1 fruit fly cellular context compared by ENCODE assay signal in the genomic region with DNA sequence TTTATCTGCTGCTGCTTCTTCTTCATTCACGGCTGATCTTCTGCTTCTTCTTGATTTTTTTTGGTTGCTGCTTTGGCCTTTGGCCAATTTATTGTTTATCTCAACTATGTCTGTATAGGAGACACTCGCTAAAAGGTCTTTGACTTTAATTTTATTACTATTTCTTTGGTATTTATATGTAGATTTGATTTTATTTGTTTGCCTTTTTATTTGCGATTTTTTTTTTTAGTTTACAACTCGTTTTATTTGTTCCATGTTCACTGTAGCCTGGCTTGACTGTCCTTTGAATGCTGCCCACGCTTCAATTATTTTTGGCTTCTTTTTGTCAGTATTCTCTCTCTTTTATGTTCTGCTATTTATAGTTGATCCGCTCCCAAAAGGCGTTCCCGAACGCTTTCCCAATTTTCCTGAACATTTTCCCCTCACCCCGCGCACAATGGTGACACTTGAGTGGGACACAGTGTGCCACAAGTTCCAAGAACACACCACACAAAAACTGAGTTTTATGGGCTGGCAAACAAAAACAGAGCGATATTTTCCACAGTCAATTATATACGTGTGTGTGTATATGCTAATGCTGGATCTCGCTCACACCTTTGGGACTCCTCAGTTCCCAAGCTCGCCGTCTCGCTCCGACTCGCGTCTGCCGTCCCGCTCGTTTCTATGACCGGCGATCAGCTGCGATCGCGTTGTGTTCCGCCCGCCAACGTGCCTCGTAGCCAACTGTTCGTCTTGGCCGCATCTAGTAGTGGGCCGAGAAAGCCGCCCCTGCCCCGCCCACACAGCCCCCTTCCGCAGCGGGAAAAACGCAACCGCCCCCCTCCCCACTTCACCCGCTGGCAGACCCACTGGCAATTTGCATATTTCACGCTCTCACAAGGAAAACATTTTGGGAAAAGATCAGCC.
TF ChIP-seq lines count a peak whose summit lies in the region.

A gene (minus strand): TSS at position 725 of the 906 bp plus-strand sequence.

TF ChIP-seq in whole organism, embryonic, 481 proteins besides CTCF, POLR2A, EP300 and RAD21 (continued from another document):
- TF ChIP-seq al (GFP tag; IDR thresholded peaks at IDR 0.05; lab: Robert Waterston, UW), result peak; percentile 84
- peak; percentile 84 for TF ChIP-seq CG10366 (GFP tag; IDR thresholded peaks at IDR 0.05; lab: Robert Waterston, UW)
- peak; percentile 1 for TF ChIP-seq CG31388 (GFP tag; optimal IDR thresholded peaks at IDR 0.05; lab: Kevin White, UChicago)
- no peak for TF ChIP-seq CG8478 (optimal IDR thresholded peaks at IDR 0.05; lab: Kevin White, UChicago)
- peak; percentile 21 for TF ChIP-seq CG15011 (GFP tag; optimal IDR thresholded peaks at IDR 0.05; lab: Kevin White, UChicago)
- TF ChIP-seq CG1024 (GFP tag; IDR thresholded peaks at IDR 0.05; lab: Robert Waterston, UW), result peak; percentile 52; the same call in 1 of the 2 replicates
- peak; percentile 93 for TF ChIP-seq Med (GFP tag; lab: Kevin White, UChicago)
- no peak; the same call in 1 of the 2 replicates for TF ChIP-seq chm (GFP tag; IDR thresholded peaks at IDR 0.05; lab: Robert Waterston, UW)
- TF ChIP-seq CG12071 (GFP tag; optimal IDR thresholded peaks at IDR 0.05; lab: Kevin White, UChicago), result peak; percentile 37
- peak; percentile 15 for TF ChIP-seq twi (tag; optimal IDR thresholded peaks at IDR 0.05; lab: Kevin White, UChicago)
- peak; percentile 8 for TF ChIP-seq Lhr (GFP tag; optimal IDR thresholded peaks at IDR 0.05; lab: Kevin White, UChicago)
- no peak for TF ChIP-seq CG30020 (tag; optimal IDR thresholded peaks at IDR 0.05; lab: Kevin White, UChicago)
- no peak for TF ChIP-seq Bgb (GFP tag; IDR thresholded peaks at IDR 0.05; lab: Robert Waterston, UW; ENCODE audit: partially characterized antibody)
- TF ChIP-seq CG8765 (GFP tag; IDR thresholded peaks at IDR 0.05; lab: Robert Waterston, UW), result peak; percentile 65
- TF ChIP-seq CG10321 (GFP tag; IDR thresholded peaks at IDR 0.05; lab: Robert Waterston, UW), result no peak
- peak; percentile 87 for TF ChIP-seq CG32532 (GFP tag; IDR thresholded peaks at IDR 0.05; lab: Robert Waterston, UW)
- TF ChIP-seq Blimp-1 (GFP tag; optimal IDR thresholded peaks at IDR 0.05; lab: Kevin White, UChicago), result peak; percentile 71
- TF ChIP-seq Rfx (GFP tag; IDR thresholded peaks at IDR 0.05; lab: Robert Waterston, UW), result peak; percentile 88
- peak; percentile 82 for TF ChIP-seq CG2120 (GFP tag; optimal IDR thresholded peaks at IDR 0.05; lab: Kevin White, UChicago)
- peak; percentile 63 for TF ChIP-seq CG11085 (GFP tag; IDR thresholded peaks at IDR 0.05; lab: Robert Waterston, UW)
- peak; percentile 63 for TF ChIP-seq dmrt11E (tag; optimal IDR thresholded peaks at IDR 0.05; lab: Kevin White, UChicago)
- no peak for TF ChIP-seq CG10565 (GFP tag; optimal IDR thresholded peaks at IDR 0.05; lab: Kevin White, UChicago)
- peak; percentile 48; the same call in 1 of the 3 replicates for TF ChIP-seq CG7357 (GFP tag; IDR thresholded peaks at IDR 0.05; lab: Robert Waterston, UW)
- TF ChIP-seq CG3065 (GFP tag; optimal IDR thresholded peaks at IDR 0.05; lab: Kevin White, UChicago), result peak; percentile 7
- peak; percentile 6 for TF ChIP-seq CG8290 (GFP tag; optimal IDR thresholded peaks at IDR 0.05; lab: Kevin White, UChicago)
- no peak for TF ChIP-seq CG8290 (tag; optimal IDR thresholded peaks at IDR 0.05; lab: Kevin White, UChicago)
- peak; percentile 26 for TF ChIP-seq gro (GFP tag; optimal IDR thresholded peaks at IDR 0.05; lab: Kevin White, UChicago)
- no peak for TF ChIP-seq Hand (GFP tag; optimal IDR thresholded peaks at IDR 0.05; lab: Kevin White, UChicago)
- TF ChIP-seq Hsf (GFP tag; optimal IDR thresholded peaks at IDR 0.05; lab: Kevin White, UChicago), result peak; percentile 77
- peak; percentile 69 for TF ChIP-seq pnt (GFP tag; optimal IDR thresholded peaks at IDR 0.05; lab: Kevin White, UChicago)
- peak; percentile 84 for TF ChIP-seq CG32772 (GFP tag; IDR thresholded peaks at IDR 0.05; lab: Robert Waterston, UW)
- no peak for TF ChIP-seq Doc2 (GFP tag; IDR thresholded peaks at IDR 0.05; lab: Robert Waterston, UW)
- no peak for TF ChIP-seq disco-r (GFP tag; optimal IDR thresholded peaks at IDR 0.05; lab: Kevin White, UChicago)
- TF ChIP-seq gcm2 (GFP tag; optimal IDR thresholded peaks at IDR 0.05; lab: Kevin White, UChicago), result no peak
- TF ChIP-seq CG4854 (GFP tag; optimal IDR thresholded peaks at IDR 0.05; lab: Kevin White, UChicago), result peak; percentile 50
- no peak for TF ChIP-seq hb (GFP tag; IDR thresholded peaks at IDR 0.05; lab: Robert Waterston, UW; ENCODE audit: partially characterized antibody)
- TF ChIP-seq vvl (GFP tag; IDR thresholded peaks at IDR 0.05; lab: Robert Waterston, UW), result peak; percentile 82
- peak; percentile 70 for TF ChIP-seq ap (GFP tag; IDR thresholded peaks at IDR 0.05; lab: Robert Waterston, UW)
- peak; percentile 61 to 77 for TF ChIP-seq Pdp1 (GFP tag; optimal IDR thresholded peaks at IDR 0.05; lab: Kevin White, UChicago)
- TF ChIP-seq Nf-YC (tag; optimal IDR thresholded peaks at IDR 0.05; lab: Kevin White, UChicago), result peak; percentile 45
- peak; percentile 83 for TF ChIP-seq Xrp1 (GFP tag; IDR thresholded peaks at IDR 0.05; lab: Robert Waterston, UW)
- peak; percentile 75; the same call in 2 of the 3 replicates for TF ChIP-seq CG11695 (GFP tag; IDR thresholded peaks at IDR 0.05; lab: Robert Waterston, UW)
- 0 out of 4 replicates have a peak, but pooled peaks have one; percentile 63 for TF ChIP-seq chinmo (GFP tag; IDR thresholded peaks at IDR 0.05; lab: Robert Waterston, UW; ENCODE audit: partially characterized antibody)
- TF ChIP-seq Hmr (GFP tag; optimal IDR thresholded peaks at IDR 0.05; lab: Kevin White, UChicago), result peak; percentile 62
- peak; percentile 22 for TF ChIP-seq kah (GFP tag; optimal IDR thresholded peaks at IDR 0.05; lab: Kevin White, UChicago)
- TF ChIP-seq tup (GFP tag; optimal IDR thresholded peaks at IDR 0.05; lab: Kevin White, UChicago), result no peak
- TF ChIP-seq CG7963 (GFP tag; IDR thresholded peaks at IDR 0.05; lab: Robert Waterston, UW; ENCODE audit: partially characterized antibody), result no peak
- TF ChIP-seq CG14860 (GFP tag; IDR thresholded peaks at IDR 0.05; lab: Robert Waterston, UW; ENCODE audit: partially characterized antibody), result no peak
- TF ChIP-seq bowl (GFP tag; IDR thresholded peaks at IDR 0.05; lab: Robert Waterston, UW), result peak; percentile 43; the same call in 1 of the 2 replicates
- peak; percentile 56 for TF ChIP-seq en (GFP tag; optimal IDR thresholded peaks at IDR 0.05; lab: Kevin White, UChicago)
- peak; percentile 54; the same call in 1 of the 3 replicates for TF ChIP-seq C15 (GFP tag; IDR thresholded peaks at IDR 0.05; lab: Robert Waterston, UW)
- peak; percentile 5 for TF ChIP-seq CG6254 (GFP tag; optimal IDR thresholded peaks at IDR 0.05; lab: Kevin White, UChicago)
- no peak for TF ChIP-seq dati (GFP tag; IDR thresholded peaks at IDR 0.05; lab: Robert Waterston, UW)
- peak; percentile 49 for TF ChIP-seq HmgZ (tag; optimal IDR thresholded peaks at IDR 0.05; lab: Kevin White, UChicago)
- TF ChIP-seq Mrtf (GFP tag; IDR thresholded peaks at IDR 0.05; lab: Robert Waterston, UW), result peak; percentile 73
- no peak for TF ChIP-seq bbx (GFP tag; IDR thresholded peaks at IDR 0.05; lab: Robert Waterston, UW; ENCODE audit: partially characterized antibody)
- TF ChIP-seq Usf (GFP tag; optimal IDR thresholded peaks at IDR 0.05; lab: Kevin White, UChicago), result peak; percentile 37
- peak; percentile 49 for TF ChIP-seq Ravus (GFP tag; IDR thresholded peaks at IDR 0.05; lab: Robert Waterston, UW)
- peak; percentile 28 for TF ChIP-seq CG3995 (GFP tag; optimal IDR thresholded peaks at IDR 0.05; lab: Kevin White, UChicago)
- TF ChIP-seq CG3163 (GFP tag; optimal IDR thresholded peaks at IDR 0.05; lab: Kevin White, UChicago), result peak; percentile 24
- TF ChIP-seq CG11247 (GFP tag; IDR thresholded peaks at IDR 0.05; lab: Robert Waterston, UW), result peak; percentile 79
- TF ChIP-seq hbn (GFP tag; IDR thresholded peaks at IDR 0.05; lab: Robert Waterston, UW; ENCODE audit: partially characterized antibody), result no peak
- peak; percentile 81 for TF ChIP-seq ara (GFP tag; IDR thresholded peaks at IDR 0.05; lab: Robert Waterston, UW)
- no peak for TF ChIP-seq br (optimal IDR thresholded peaks at IDR 0.05; lab: Kevin White, UChicago)
- TF ChIP-seq Atf-2 (GFP tag; optimal IDR thresholded peaks at IDR 0.05; lab: Kevin White, UChicago), result peak; percentile 51
- peak; percentile 67 for TF ChIP-seq CG12155 (GFP tag; optimal IDR thresholded peaks at IDR 0.05; lab: Kevin White, UChicago)
- TF ChIP-seq CG5245 (GFP tag; optimal IDR thresholded peaks at IDR 0.05; lab: Kevin White, UChicago), result peak; percentile 52
- no peak for TF ChIP-seq zen2 (GFP tag; IDR thresholded peaks at IDR 0.05; lab: Robert Waterston, UW; ENCODE audit: partially characterized antibody)
- 0 out of 2 replicates have a peak, but pooled peaks have one; percentile 16 for TF ChIP-seq ham (GFP tag; IDR thresholded peaks at IDR 0.05; lab: Robert Waterston, UW)
- peak in 1 of 2 experiments; percentile 41 for TF ChIP-seq Hr78 (GFP tag; optimal IDR thresholded peaks at IDR 0.05; lab: Kevin White, UChicago)
- TF ChIP-seq mirr (GFP tag; optimal IDR thresholded peaks at IDR 0.05; lab: Kevin White, UChicago), result no peak
- peak; percentile 0 for TF ChIP-seq BtbVII (GFP tag; optimal IDR thresholded peaks at IDR 0.05; lab: Kevin White, UChicago)
- peak; percentile 40 for TF ChIP-seq CG12744 (GFP tag; optimal IDR thresholded peaks at IDR 0.05; lab: Kevin White, UChicago)
- peak; percentile 70 for TF ChIP-seq cas (GFP tag; IDR thresholded peaks at IDR 0.05; lab: Robert Waterston, UW)
- no peak for TF ChIP-seq luna (GFP tag; optimal IDR thresholded peaks at IDR 0.05; lab: Kevin White, UChicago)
- peak; percentile 16 for TF ChIP-seq CG33557 (GFP tag; optimal IDR thresholded peaks at IDR 0.05; lab: Kevin White, UChicago)
- peak; percentile 64 for TF ChIP-seq ro (GFP tag; IDR thresholded peaks at IDR 0.05; lab: Robert Waterston, UW)
- TF ChIP-seq nau (GFP tag; optimal IDR thresholded peaks at IDR 0.05; lab: Kevin White, UChicago), result peak; percentile 41
- 0 out of 2 replicates have a peak, but pooled peaks have one; percentile 12 for TF ChIP-seq tna (GFP tag; IDR thresholded peaks at IDR 0.05; lab: Robert Waterston, UW; ENCODE audit: partially characterized antibody)
- TF ChIP-seq CG34422 (GFP tag; IDR thresholded peaks at IDR 0.05; lab: Robert Waterston, UW), result peak; percentile 66; the same call in 2 of the 3 replicates
- peak; percentile 58 for TF ChIP-seq CG18599 (GFP tag; optimal IDR thresholded peaks at IDR 0.05; lab: Kevin White, UChicago)
- no peak for TF ChIP-seq Dfd (GFP tag; optimal IDR thresholded peaks at IDR 0.05; lab: Kevin White, UChicago)
- TF ChIP-seq CG10959 (GFP tag; IDR thresholded peaks at IDR 0.05; lab: Robert Waterston, UW), result 0 out of 2 replicates have a peak, but pooled peaks have one; percentile 26
TF ChIP-seq in whole organism, embryonic: peak in this region for 335.
